Fruit fly (Drosophila melanogaster): ENCODE results near the gene GstZ2.
A peak's percentile ranks its signal among the peaks of the same experiment; 100 is the strongest.

GstZ2 gene

dm6 chr3R:9496748-9497147, 36.3 kb upstream of the GstZ2 start (continued):
- TF ChIP-seq CG7745 (tag; optimal IDR thresholded peaks at IDR 0.05) (no peak), al (GFP tag; IDR thresholded peaks at IDR 0.05) (peak; percentile 67), Med (GFP tag) (peak; percentile 99), CG12104 (GFP tag; optimal IDR thresholded peaks at IDR 0.05) (no peak), CG9215 (GFP tag; IDR thresholded peaks at IDR 0.05) (peak; percentile 74), croc (GFP tag; conservative IDR thresholded peaks at IDR 0.05) (peak; percentile 30; the same call in 1 of the 3 replicates), CG1603 (tag; optimal IDR thresholded peaks at IDR 0.05) (peak; percentile 90), Dp (GFP tag; optimal IDR thresholded peaks at IDR 0.05) (peak; percentile 100), Oaz (GFP tag; IDR thresholded peaks at IDR 0.05) (no peak), vnd (GFP tag; IDR thresholded peaks at IDR 0.05; ENCODE audit: partially characterized antibody) (no peak), CG17912 (GFP tag; optimal IDR thresholded peaks at IDR 0.05) (peak; percentile 75), Xrp1 (GFP tag; IDR thresholded peaks at IDR 0.05) (peak; percentile 57), corto (GFP tag; optimal IDR thresholded peaks at IDR 0.05) (no peak), danr (GFP tag; IDR thresholded peaks at IDR 0.05) (0 out of 2 replicates have a peak, but pooled peaks have one; percentile 30), CG2889 (GFP tag; IDR thresholded peaks at IDR 0.05) (no peak), fd96Cb (tag; optimal IDR thresholded peaks at IDR 0.05) (no peak), CG10654 (GFP tag; optimal IDR thresholded peaks at IDR 0.05) (peak; percentile 50), CG3065 (GFP tag; optimal IDR thresholded peaks at IDR 0.05) (peak; percentile 18), CG8478 (optimal IDR thresholded peaks at IDR 0.05) (no peak), Hey (tag; optimal IDR thresholded peaks at IDR 0.05) (peak; percentile 13), ewg (GFP tag; optimal IDR thresholded peaks at IDR 0.05) (peak; percentile 51), CG7786 (GFP tag; optimal IDR thresholded peaks at IDR 0.05) (peak; percentile 82), Adf1 (GFP tag; IDR thresholded peaks at IDR 0.05) (no peak; the same call in 1 of the 2 replicates), Asciz (GFP tag; optimal IDR thresholded peaks at IDR 0.05) (no peak), gsb-n (tag; optimal IDR thresholded peaks at IDR 0.05) (peak; percentile 46), MTF-1 (GFP tag; optimal IDR thresholded peaks at IDR 0.05; ENCODE audit: borderline replicate concordance) (no peak), TFAM (GFP tag; optimal IDR thresholded peaks at IDR 0.05) (no peak), CrebB (tag; optimal IDR thresholded peaks at IDR 0.05) (peak; percentile 44), bigmax (GFP tag; optimal IDR thresholded peaks at IDR 0.05) (peak; percentile 29), D19B (GFP tag; optimal IDR thresholded peaks at IDR 0.05) (peak; percentile 12), en (GFP tag; optimal IDR thresholded peaks at IDR 0.05) (peak; percentile 5), CG9609 (GFP tag; optimal IDR thresholded peaks at IDR 0.05) (peak; percentile 77), CG4707 (GFP tag; optimal IDR thresholded peaks at IDR 0.05) (no peak), scrt (GFP tag; optimal IDR thresholded peaks at IDR 0.05) (no peak), unpg (GFP tag; optimal IDR thresholded peaks at IDR 0.05) (peak; percentile 62), esg (GFP tag; conservative IDR thresholded peaks at IDR 0.05) (no peak), CG15269 (tag; optimal IDR thresholded peaks at IDR 0.05) (peak; percentile 48), CG5953 (GFP tag; IDR thresholded peaks at IDR 0.05) (no peak), CG10366 (GFP tag; IDR thresholded peaks at IDR 0.05) (peak; percentile 44; the same call in 1 of the 2 replicates), CG18764 (GFP tag; optimal IDR thresholded peaks at IDR 0.05) (no peak), CG11398 (GFP tag; optimal IDR thresholded peaks at IDR 0.05) (peak; percentile 58), eyg (GFP tag; optimal IDR thresholded peaks at IDR 0.05) (peak; percentile 80), CG17612 (GFP tag; IDR thresholded peaks at IDR 0.05) (peak; percentile 34; the same call in 1 of the 2 replicates), Spps (tag; optimal IDR thresholded peaks at IDR 0.05) (no peak), Myb (GFP tag; optimal IDR thresholded peaks at IDR 0.05) (peak; percentile 86)
